Fruit fly (Drosophila melanogaster) whole organism, larva: ENCODE data around the gene CG10887.
"Not testable (repeated sequence)": the region's sequence is repeated elsewhere in the genome, so short reads cannot be mapped to it uniquely, and the experiment has no call there.

Experiments used
- noc ChIP-seq: fragments of 200-800 bp; sonication (Bioruptor generic); optimal IDR thresholded peaks from 3 replicates; lab custom pipeline; 2019; ENCODE audit warnings: missing biosample characterization, mild to moderate bottlenecking, missing genetic modification characterization, moderate library complexity

CG10887 gene

dm6 chr3R:20114538-20114937, at the start of gene CG10887:
TSS of gene CG10887 (plus strand) at chr3R:20114838.
- not testable (repeated sequence) for TF ChIP-seq noc (tag; lab: Kevin White, UChicago)

dm6 chr3R:20066435-20066834, 48.2 kb upstream of the CG10887 start:
- TF ChIP-seq noc (tag; lab: Kevin White, UChicago) = no peak

dm6 chr3R:20080205-20080604, 34.4 kb upstream of the CG10887 start:
- TF ChIP-seq noc (tag; lab: Kevin White, UChicago) = no peak

DNA sequence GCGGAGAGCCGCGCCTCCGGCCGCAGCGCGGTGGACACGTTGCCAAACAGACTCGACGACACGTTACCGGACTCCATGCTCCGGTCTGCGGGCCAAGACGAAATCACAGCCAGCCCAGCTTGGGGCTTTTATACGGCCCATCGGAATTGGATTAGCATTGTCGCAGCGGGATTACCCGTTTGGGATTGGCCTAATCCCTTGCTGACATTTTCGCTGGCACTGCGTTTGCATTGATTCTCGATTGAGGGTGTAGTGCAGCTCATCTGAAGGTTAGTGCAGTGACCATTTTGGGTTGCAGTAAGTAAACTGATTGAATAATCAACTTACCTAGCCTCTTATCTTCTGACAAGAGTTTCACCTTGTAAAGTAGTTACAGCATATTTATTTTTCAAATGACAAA, 32.3 kb upstream of the CG10887 start, which contains the start of gene Rh3:
TSS of gene Rh3 (minus strand) at position 101 of the 400 bp plus-strand sequence.
- TF ChIP-seq noc (tag; lab: Kevin White, UChicago) = no peak

- no peak for TF ChIP-seq noc (tag; lab: Kevin White, UChicago)
These were observed 6.8 kb upstream of the CG10887 start, which contains the start of gene CG31206 for dm6 chr3R:20107863-20108262. TSS of gene CG31206 (minus strand) at chr3R:20107963.

dm6 chr3R:20120760-20121159, 6.1 kb downstream of the CG10887 start, which contains the start of gene Gr92a:
TSS of gene Gr92a (plus strand) at chr3R:20121060.
- no peak for TF ChIP-seq noc (tag; lab: Kevin White, UChicago)

DNA sequence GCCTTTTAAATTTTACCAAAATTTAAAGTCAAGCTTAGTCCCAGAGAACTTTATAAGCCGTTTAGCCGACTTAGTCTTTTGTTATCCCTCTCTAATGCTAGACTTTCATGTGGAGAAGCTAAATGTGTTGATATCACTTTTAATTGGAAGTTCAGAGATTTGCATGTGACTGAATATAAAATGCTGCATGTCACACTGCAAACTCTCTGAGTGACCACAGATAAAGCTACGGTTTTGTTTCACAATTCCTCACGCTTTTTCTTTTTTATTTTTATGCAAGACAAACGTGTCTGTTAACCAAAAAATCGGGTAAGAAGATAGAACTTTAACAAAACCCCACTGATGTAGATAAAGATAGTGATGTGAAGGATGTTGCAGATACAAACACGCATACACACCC, 9.8 kb downstream of the CG10887 start:
- no peak for TF ChIP-seq noc (tag; lab: Kevin White, UChicago)

DNA sequence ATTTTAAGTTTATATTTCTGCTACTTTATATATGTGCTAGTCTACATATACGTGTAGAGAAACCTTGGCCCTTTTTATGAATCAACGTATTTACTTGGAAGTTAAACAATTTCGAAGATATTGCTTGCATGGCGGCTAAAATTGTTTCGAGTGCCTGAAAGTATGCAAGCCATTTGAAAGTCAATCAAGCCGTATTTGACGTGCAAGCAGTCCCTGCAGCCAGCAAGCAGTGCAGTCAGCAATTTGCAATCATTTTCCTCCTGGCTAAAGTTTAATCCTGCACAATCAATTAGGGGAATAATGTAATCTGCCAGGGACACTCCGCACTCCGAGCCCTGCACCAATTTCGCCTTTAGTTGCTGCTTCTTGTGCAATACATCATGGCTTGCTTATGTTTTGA, 40.0 kb downstream of the CG10887 start:
- TF ChIP-seq noc (tag; lab: Kevin White, UChicago) = no peak
